Fruit fly (Drosophila melanogaster) whole organism, embryonic: ENCODE measurements around the gene CG3184.
A peak's percentile ranks its signal among the peaks of the same experiment; 100 is the strongest.

Experiments used
- Ada2b ChIP-seq: fragments of 200-800 bp; sonication (Bioruptor generic); IDR thresholded peaks from 2 replicates; pipeline ENCODE4 v1.3.6; 2022; ENCODE audit warnings: missing biosample characterization, missing genetic modification characterization
- C15 ChIP-seq: fragments of 200-800 bp; sonication (Bioruptor generic); IDR thresholded peaks from 3 replicates; pipeline ENCODE4 v1.3.6; 2022; ENCODE audit warnings: missing biosample characterization, missing genetic modification characterization
- CG10565 ChIP-seq: fragments of 200-800 bp; sonication (Bioruptor generic); optimal IDR thresholded peaks from 3 replicates; lab custom pipeline; 2016; ENCODE audit warnings: missing biosample characterization, mild to moderate bottlenecking, missing genetic modification characterization
- CG11456 ChIP-seq: fragments of 200-800 bp; sonication (Bioruptor generic); IDR thresholded peaks from 3 replicates; pipeline ENCODE4 v1.3.6; 2022; ENCODE audit warnings: missing biosample characterization, missing genetic modification characterization
- CG11696 ChIP-seq: fragments of 200-800 bp; sonication (Bioruptor generic); IDR thresholded peaks from 2 replicates; pipeline ENCODE4 v1.3.6; 2022; ENCODE audit warnings: missing biosample characterization, missing genetic modification characterization
- CG12219 ChIP-seq: fragments of 200-800 bp; sonication (Bioruptor generic); optimal IDR thresholded peaks from 3 replicates; lab custom pipeline; 2018; ENCODE audit warnings: missing biosample characterization, mild to moderate bottlenecking, missing genetic modification characterization
- CG1233 ChIP-seq: fragments of 200-800 bp; sonication (Bioruptor generic); optimal IDR thresholded peaks from 4 replicates; lab custom pipeline; 2018; ENCODE audit warnings: missing biosample characterization, mild to moderate bottlenecking, missing genetic modification characterization
- CG13296 ChIP-seq: fragments of 200-800 bp; sonication (Bioruptor generic); optimal IDR thresholded peaks from 3 replicates; lab custom pipeline; 2018; ENCODE audit warnings: missing biosample characterization, mild to moderate bottlenecking, missing genetic modification characterization
- CG13894 ChIP-seq: fragments of 200-800 bp; sonication (Bioruptor generic); optimal IDR thresholded peaks from 3 replicates; lab custom pipeline; 2018; ENCODE audit warnings: missing biosample characterization, mild to moderate bottlenecking, missing genetic modification characterization, moderate library complexity
- CG14014 ChIP-seq: fragments of 200-800 bp; sonication (Bioruptor generic); IDR thresholded peaks from 2 replicates; pipeline ENCODE4 v1.3.6; 2022; ENCODE audit warnings: missing biosample characterization, missing genetic modification characterization
- CG1647 ChIP-seq: fragments of 200-800 bp; sonication (Bioruptor generic); optimal IDR thresholded peaks from 3 replicates; lab custom pipeline; 2016; ENCODE audit warnings: missing biosample characterization, missing genetic modification characterization
- CG17328 ChIP-seq: fragments of 200-800 bp; sonication (Bioruptor generic); IDR thresholded peaks from 2 replicates; pipeline ENCODE4 v1.3.6; 2022; ENCODE audit warnings: missing biosample characterization, missing genetic modification characterization
- CG17912 ChIP-seq: fragments of 200-800 bp; sonication (Bioruptor generic); optimal IDR thresholded peaks from 2 replicates; lab custom pipeline; 2018; ENCODE audit warnings: missing biosample characterization, mild to moderate bottlenecking, missing genetic modification characterization
- CG18011 ChIP-seq: fragments of 200-800 bp; sonication (Bioruptor generic); optimal IDR thresholded peaks from 2 replicates; lab custom pipeline; 2017; ENCODE audit warnings: missing biosample characterization, missing genetic modification characterization, mild to moderate bottlenecking, moderate library complexity, missing genotype
- CG18262 ChIP-seq: fragments of 200-800 bp; optimal IDR thresholded peaks from 3 replicates; lab custom pipeline; 2019; ENCODE audit warnings: missing biosample characterization, mild to moderate bottlenecking, missing genetic modification characterization, moderate library complexity
- CG3281 ChIP-seq: fragments of 200-800 bp; sonication (Bioruptor generic); optimal IDR thresholded peaks from 3 replicates; lab custom pipeline; 2017; ENCODE audit warnings: missing biosample characterization, mild to moderate bottlenecking, missing genetic modification characterization
- CG4282 ChIP-seq: fragments of 200-800 bp; sonication (Bioruptor generic); optimal IDR thresholded peaks from 2 replicates; lab custom pipeline; 2016; ENCODE audit warnings: missing biosample characterization, missing genetic modification characterization
- CG6689 ChIP-seq: fragments of 200-800 bp; sonication (Bioruptor generic); IDR thresholded peaks from 2 replicates; pipeline ENCODE4 v1.3.6; 2022; ENCODE audit warnings: missing biosample characterization, missing genetic modification characterization
- CG7271 ChIP-seq: fragments of 200-800 bp; sonication (Bioruptor generic); optimal IDR thresholded peaks from 2 replicates; lab custom pipeline; 2018; ENCODE audit warnings: missing biosample characterization, mild to moderate bottlenecking, missing genetic modification characterization, moderate library complexity
- CG7745 ChIP-seq: fragments of 200-800 bp; sonication (Bioruptor generic); optimal IDR thresholded peaks from 2 replicates; lab custom pipeline; 2018; ENCODE audit warnings: missing biosample characterization, mild to moderate bottlenecking, missing genetic modification characterization, moderate library complexity
- CG8281 ChIP-seq: fragments of 200-800 bp; sonication (Bioruptor generic); optimal IDR thresholded peaks from 2 replicates; lab custom pipeline; 2018; ENCODE audit warnings: missing biosample characterization, mild to moderate bottlenecking, missing genetic modification characterization, moderate library complexity
- CG8290 ChIP-seq, 3 experiments: fragments of 200-800 bp; sonication (Bioruptor generic); optimal IDR thresholded peaks; 2 replicates each; lab custom pipeline; 2016 to 2019; ENCODE audit warnings: missing biosample characterization in 3 of 3, missing genetic modification characterization in 3 of 3, mild to moderate bottlenecking in 2 of 3, moderate library complexity in 1 of 3
- CG8388 ChIP-seq: fragments of 200-800 bp; sonication (Bioruptor generic); optimal IDR thresholded peaks from 2 replicates; lab custom pipeline; 2019; ENCODE audit warnings: missing biosample characterization, mild to moderate bottlenecking, missing genetic modification characterization, moderate library complexity
- CG9932 ChIP-seq: fragments of 200-800 bp; sonication (Bioruptor generic); IDR thresholded peaks from 2 replicates; pipeline ENCODE4 v1.3.6; 2022; ENCODE audit warnings: missing biosample characterization, missing genetic modification characterization
- CTCF ChIP-seq: fragments of 200-800 bp; sonication (Bioruptor generic); optimal IDR thresholded peaks from 2 replicates; lab custom pipeline; 2017; ENCODE audit warnings: missing biosample characterization, mild to moderate bottlenecking, missing genetic modification characterization, moderate library complexity
- CkIIα-i1 ChIP-seq: fragments of 200-800 bp; sonication (Bioruptor generic); IDR thresholded peaks from 2 replicates; pipeline ENCODE4 v1.3.6; 2022; ENCODE audit warnings: missing biosample characterization, missing genetic modification characterization
- Gsc ChIP-seq: fragments of 200-800 bp; sonication (Bioruptor generic); IDR thresholded peaks from 2 replicates; pipeline ENCODE4 v1.3.6; 2022; ENCODE audit warnings: missing biosample characterization, missing genetic modification characterization
- Gug ChIP-seq: fragments of 200-800 bp; sonication (Bioruptor generic); IDR thresholded peaks from 4 replicates; pipeline ENCODE4 v1.3.6; 2022; ENCODE audit warnings: missing biosample characterization, missing genetic modification characterization
- HmgD ChIP-seq: fragments of 200-800 bp; sonication (Bioruptor generic); optimal IDR thresholded peaks from 3 replicates; lab custom pipeline; 2016; ENCODE audit warnings: missing biosample characterization, missing genetic modification characterization
- NC2β ChIP-seq: fragments of 200-800 bp; sonication (Bioruptor generic); optimal IDR thresholded peaks from 2 replicates; lab custom pipeline; 2016; ENCODE audit warnings: missing biosample characterization, missing genetic modification characterization
- Sin3A ChIP-seq: fragments of >200 bp; optimal IDR thresholded peaks from 2 replicates; lab custom pipeline; 2018
- aop ChIP-seq: fragments of 200-800 bp; sonication (Bioruptor generic); IDR thresholded peaks from 2 replicates; pipeline ENCODE4 v1.3.6; 2022; ENCODE audit warnings: missing biosample characterization, missing genetic modification characterization
- chn ChIP-seq: fragments of 200-800 bp; sonication (Bioruptor generic); optimal IDR thresholded peaks from 2 replicates; lab custom pipeline; 2016; ENCODE audit warnings: missing biosample characterization, missing genetic modification characterization
- crol ChIP-seq: fragments of 200-800 bp; sonication (Bioruptor generic); IDR thresholded peaks from 2 replicates; pipeline ENCODE4 v1.3.6; 2022; ENCODE audit warnings: missing biosample characterization, missing genetic modification characterization
- gce ChIP-seq: fragments of 200-800 bp; sonication (Bioruptor generic); IDR thresholded peaks from 3 replicates; pipeline ENCODE4 v1.3.6; 2022; ENCODE audit warnings: missing biosample characterization, missing genetic modification characterization
- gsb ChIP-seq: fragments of 200-800 bp; sonication (Bioruptor generic); IDR thresholded peaks from 2 replicates; pipeline ENCODE4 v1.3.6; 2022; ENCODE audit warnings: missing biosample characterization, missing genetic modification characterization
- gsb-n ChIP-seq: fragments of 200-800 bp; sonication (Bioruptor generic); optimal IDR thresholded peaks from 3 replicates; lab custom pipeline; 2018; ENCODE audit warnings: missing biosample characterization, mild to moderate bottlenecking, missing genetic modification characterization
- ind ChIP-seq: fragments of 200-800 bp; sonication (Bioruptor generic); optimal IDR thresholded peaks from 3 replicates; lab custom pipeline; 2016; ENCODE audit warnings: missing biosample characterization, missing genetic modification characterization
- jumu ChIP-seq: fragments of 200-800 bp; sonication (Bioruptor generic); optimal IDR thresholded peaks from 3 replicates; lab custom pipeline; 2016; ENCODE audit warnings: missing biosample characterization, missing genetic modification characterization
- kah ChIP-seq: fragments of 200-800 bp; sonication (Bioruptor generic); optimal IDR thresholded peaks from 2 replicates; lab custom pipeline; 2018; ENCODE audit warnings: missing biosample characterization, mild to moderate bottlenecking, missing genetic modification characterization
- nerfin-2 ChIP-seq: fragments of 200-800 bp; sonication (Bioruptor generic); IDR thresholded peaks from 2 replicates; pipeline ENCODE4 v1.3.6; 2022; ENCODE audit warnings: missing biosample characterization, missing genetic modification characterization; ENCODE audit not compliant: partially characterized antibody
- nmo ChIP-seq: fragments of 200-800 bp; sonication (Bioruptor generic); optimal IDR thresholded peaks from 2 replicates; lab custom pipeline; 2018; ENCODE audit warnings: missing biosample characterization, mild to moderate bottlenecking, missing genetic modification characterization, moderate library complexity
- ranshi ChIP-seq: fragments of 200-800 bp; sonication (Bioruptor generic); IDR thresholded peaks from 2 replicates; pipeline ENCODE4 v1.3.6; 2022; ENCODE audit warnings: missing biosample characterization, missing genetic modification characterization
- run ChIP-seq: fragments of 200-800 bp; sonication (Bioruptor generic); optimal IDR thresholded peaks from 3 replicates; lab custom pipeline; 2018; ENCODE audit warnings: missing biosample characterization, mild to moderate bottlenecking, missing genetic modification characterization
- scrt ChIP-seq: fragments of 200-800 bp; sonication (Bioruptor generic); optimal IDR thresholded peaks from 2 replicates; lab custom pipeline; 2018; ENCODE audit warnings: missing biosample characterization, mild to moderate bottlenecking, missing genetic modification characterization, moderate library complexity
- sens ChIP-seq: fragments of 200-800 bp; sonication (Bioruptor generic); peaks from one replicate; lab custom pipeline; 2016; ENCODE audit warnings: missing biosample characterization, missing genetic modification characterization
- tll ChIP-seq, 2 experiments: fragments of 200-800 bp in 1 of 2; fragments of >200 bp in 1 of 2; sonication (Bioruptor generic) in 1 of 2; optimal IDR thresholded peaks; 2 replicates each; lab custom pipeline; 2017 to 2019; ENCODE audit warnings: missing biosample characterization in 2 of 2, missing genetic modification characterization in 2 of 2, mild to moderate bottlenecking in 1 of 2, moderate library complexity in 1 of 2
- vvl ChIP-seq: fragments of 200-800 bp; sonication (Bioruptor generic); IDR thresholded peaks from 2 replicates; pipeline ENCODE4 v1.3.6; 2022; ENCODE audit warnings: missing biosample characterization, missing genetic modification characterization

Gene CG3184

dm6 chrX:6694979-6695388 lies 6.4 kb upstream of the CG3184 start, which contains the start of gene CG14442 (continued):
- TF ChIP-seq CG1233 (GFP tag; lab: Kevin White, UChicago) (no peak), ranshi (GFP tag; lab: Robert Waterston, UW) (no peak), crol (GFP tag; lab: Robert Waterston, UW) (no peak), CG17912 (GFP tag; lab: Kevin White, UChicago) (no peak), CG14014 (GFP tag; lab: Robert Waterston, UW) (no peak), gce (GFP tag; lab: Robert Waterston, UW) (no peak), CG8388 (GFP tag; lab: Kevin White, UChicago) (no peak), CG3281 (GFP tag; lab: Kevin White, UChicago) (peak; percentile 20), CG7745 (tag; lab: Kevin White, UChicago) (no peak), Ada2b (GFP tag; lab: Robert Waterston, UW) (no peak), CG13894 (tag; lab: Kevin White, UChicago) (peak; percentile 66), scrt (GFP tag; lab: Kevin White, UChicago) (no peak), CG18262 (tag; lab: Kevin White, UChicago) (no peak), NC2β (GFP tag; lab: Kevin White, UChicago) (no peak), aop (GFP tag; lab: Robert Waterston, UW) (no peak), Sin3A (no peak), C15 (GFP tag; lab: Robert Waterston, UW) (no peak), Gug (GFP tag; lab: Robert Waterston, UW) (peak; percentile 34; the same call in 1 of the 4 replicates), CG4282 (GFP tag; lab: Kevin White, UChicago) (no peak), CG8281 (tag; lab: Kevin White, UChicago) (no peak), CG17328 (GFP tag; lab: Robert Waterston, UW) (no peak), run (no peak), CG9932 (GFP tag; lab: Robert Waterston, UW) (peak; percentile 72), Gsc (GFP tag; lab: Robert Waterston, UW) (no peak), CG6689 (GFP tag; lab: Robert Waterston, UW) (peak; percentile 46; the same call in 1 of the 2 replicates), CG12219 (GFP tag; lab: Kevin White, UChicago) (no peak), CG11456 (GFP tag; lab: Robert Waterston, UW) (no peak), CTCF (GFP tag; lab: Kevin White, UChicago) (peak; percentile 2), jumu (GFP tag; lab: Kevin White, UChicago) (no peak), CG11696 (no peak), CG7271 (no peak), HmgD (GFP tag; lab: Kevin White, UChicago) (no peak), ind (GFP tag; lab: Kevin White, UChicago) (peak; percentile 21), nerfin-2 (GFP tag; lab: Robert Waterston, UW) (peak; percentile 95), chn (GFP tag; lab: Kevin White, UChicago) (no peak), gsb-n (tag; lab: Kevin White, UChicago) (peak; percentile 68), CG10565 (GFP tag; lab: Kevin White, UChicago) (no peak), sens (peak; percentile 84), kah (GFP tag; lab: Kevin White, UChicago) (no peak), vvl (GFP tag; lab: Robert Waterston, UW) (0 out of 2 replicates have a peak, but pooled peaks have one; percentile 20), CG13296 (GFP tag; lab: Kevin White, UChicago) (peak; percentile 29), tll (GFP tag; optimal IDR thresholded peaks at IDR 0.05; lab: Kevin White, UChicago) (no peak), CG18011 (GFP tag; lab: Kevin White, UChicago) (peak; percentile 9), CkIIα-i1 (GFP tag; lab: Robert Waterston, UW) (no peak), nmo (GFP tag; lab: Kevin White, UChicago) (peak; percentile 62), CG1647 (no peak), gsb (no peak), CG8290 (GFP tag; optimal IDR thresholded peaks at IDR 0.05; lab: Kevin White, UChicago) (peak; percentile 77), CG8290 (tag; optimal IDR thresholded peaks at IDR 0.05; lab: Kevin White, UChicago) (peak; percentile 52 to 58)
